Worm (Caenorhabditis elegans): Measurements from ENCODE around the gene F21C10.18.

DNA sequence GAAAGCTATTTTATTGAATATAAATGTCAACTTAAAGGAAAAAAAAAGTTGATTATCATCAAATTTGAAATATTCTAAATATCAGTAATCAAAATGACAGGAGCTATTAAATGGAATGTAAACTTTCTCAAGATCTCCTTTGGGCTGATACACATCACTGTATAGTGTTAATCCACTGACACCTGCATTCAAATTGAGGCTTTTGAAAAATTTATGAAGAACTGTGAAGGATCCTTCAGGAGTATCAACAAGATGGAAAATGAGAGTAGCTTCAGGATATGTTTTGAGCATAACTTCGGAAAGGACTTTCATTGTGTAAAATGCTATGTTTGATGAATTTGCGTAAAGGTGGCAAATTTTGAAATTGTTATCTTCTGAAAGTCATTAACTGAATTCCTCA is 11.1 kb upstream of the F21C10.18 start:
- no peak for TF ChIP-seq ceh-13 (GFP tag; optimal IDR thresholded peaks at IDR 0.05)
- TF ChIP-seq tbx-37 (GFP tag; conservative IDR thresholded peaks at IDR 0.05) = no peak
- no peak for TF ChIP-seq scrt-1 (GFP tag; IDR thresholded peaks at IDR 0.05)
- no peak for TF ChIP-seq tbx-11 (GFP tag; IDR thresholded peaks at IDR 0.05)
- TF ChIP-seq ama-1 (optimal IDR thresholded peaks at IDR 0.05) = no peak
- TF ChIP-seq pes-1 (GFP tag; IDR thresholded peaks at IDR 0.05) = no peak
- TF ChIP-seq tra-4 (tag; optimal IDR thresholded peaks at IDR 0.05) = no peak
- TF ChIP-seq ceh-36 (tag; optimal IDR thresholded peaks at IDR 0.05) = no peak
- TF ChIP-seq sea-1 (GFP tag; conservative IDR thresholded peaks at IDR 0.05) = no peak
- no peak for TF ChIP-seq flt-1 (GFP tag; IDR thresholded peaks at IDR 0.05)
- TF ChIP-seq ets-7 (tag; optimal IDR thresholded peaks at IDR 0.05) = no peak
- no peak for TF ChIP-seq hmg-4 (GFP tag; optimal IDR thresholded peaks at IDR 0.05)
- no peak for TF ChIP-seq hmbx-1 (tag; optimal IDR thresholded peaks at IDR 0.05)
- TF ChIP-seq hnd-1 (tag; optimal IDR thresholded peaks at IDR 0.05) = no peak
